Worm (Caenorhabditis elegans) whole organism, early embryonic: ENCODE results near the gene clec-176.

ENCODE experiments used
- B0310.2 ChIP-seq: sonication (generic microtip); optimal IDR thresholded peaks from 2 replicates; lab custom pipeline; 2016; ENCODE audit warnings: mild to moderate bottlenecking, missing genetic modification characterization, missing compliant biosample characterization
- ama-1 ChIP-seq: fragments of 150-350 bp; optimal IDR thresholded peaks from 2 replicates; lab custom pipeline; 2014
- ets-7 ChIP-seq: sonication (generic microtip); optimal IDR thresholded peaks from 2 replicates; lab custom pipeline; 2016; ENCODE audit warnings: missing genotype, missing genetic modification characterization, missing compliant biosample characterization
- flt-1 ChIP-seq: fragments of 200-800 bp; sonication (Bioruptor generic); IDR thresholded peaks from 2 replicates; pipeline ENCODE4 v1.3.6; 2022; ENCODE audit warnings: missing genetic modification characterization, missing compliant biosample characterization
- hmbx-1 ChIP-seq: sonication (generic microtip); optimal IDR thresholded peaks from 2 replicates; lab custom pipeline; 2016; ENCODE audit warnings: mild to moderate bottlenecking, missing genetic modification characterization, missing compliant biosample characterization
- sea-1 ChIP-seq: fragments of 200-800 bp; sonication (Bioruptor generic); conservative IDR thresholded peaks from 2 replicates; pipeline ENCODE4 v1.3.6; 2022; ENCODE audit warnings: missing genetic modification characterization, missing compliant biosample characterization

DNA sequence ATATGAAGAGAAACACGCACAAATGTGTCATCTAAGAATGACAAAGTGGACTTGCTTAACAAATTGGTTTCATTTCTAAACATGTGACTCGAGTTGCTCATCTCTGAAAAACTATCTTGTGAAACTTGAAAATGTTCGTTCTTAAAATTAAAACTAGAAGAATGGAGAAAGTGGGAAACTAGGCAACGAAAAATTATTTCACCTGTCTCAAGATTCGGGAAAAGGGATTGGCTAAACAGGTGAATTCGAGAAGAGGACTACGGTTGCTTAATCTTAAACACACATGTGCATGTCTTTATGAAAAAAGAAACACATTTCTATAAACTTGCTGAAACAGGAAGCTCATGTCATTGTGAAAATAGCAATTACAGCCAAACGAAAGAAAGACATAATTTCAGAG lies 2.8 kb upstream of the clec-176 start, which contains the start of gene srz-24:
- TF ChIP-seq ama-1 (no peak), sea-1 (no peak), hmbx-1 (tag; lab: Kevin White, UChicago) (no peak), ets-7 (tag; lab: Kevin White, UChicago) (no peak), flt-1 (GFP tag; lab: Robert Waterston, UW) (no peak), B0310.2 (tag; lab: Kevin White, UChicago) (no peak)
